Worm (Caenorhabditis elegans): ENCODE measurements around the gene K06A9.3.

The K06A9.3 gene

ce11 chrX:1491036-1491435 is 44.1 kb downstream of the K06A9.3 start:
- TF ChIP-seq T26A8.4 (GFP tag; IDR thresholded peaks at IDR 0.05) = no peak
- no peak for TF ChIP-seq F49E8.2 (tag; optimal IDR thresholded peaks at IDR 0.05; ENCODE audit: borderline replicate concordance)
- no peak for TF ChIP-seq unc-39 (tag; optimal IDR thresholded peaks at IDR 0.05)
- no peak for TF ChIP-seq lir-3 (tag; optimal IDR thresholded peaks at IDR 0.05)
- TF ChIP-seq madf-5 (GFP tag; IDR thresholded peaks at IDR 0.05) = no peak
- TF ChIP-seq ceh-82 (tag; optimal IDR thresholded peaks at IDR 0.05) = no peak
- TF ChIP-seq ces-1 (GFP tag; optimal IDR thresholded peaks at IDR 0.05) = no peak
- TF ChIP-seq tra-1 (GFP tag; IDR thresholded peaks at IDR 0.05) = no peak
- TF ChIP-seq daf-16 (GFP tag; optimal IDR thresholded peaks at IDR 0.05) = no peak
- TF ChIP-seq daf-16 (tag; optimal IDR thresholded peaks at IDR 0.05) = peak; percentile 8
- no peak for TF ChIP-seq nhr-76 (tag; optimal IDR thresholded peaks at IDR 0.05)
- no peak for TF ChIP-seq lin-15B (tag; optimal IDR thresholded peaks at IDR 0.05)
- peak; percentile 45; the same call in 1 of the 2 replicates for TF ChIP-seq egl-43 (GFP tag; IDR thresholded peaks at IDR 0.05)
- no peak for TF ChIP-seq duxl-1 (tag; optimal IDR thresholded peaks at IDR 0.05; ENCODE audit: poor library complexity)
- peak; percentile 77 for TF ChIP-seq aha-1 (tag)
- TF ChIP-seq spr-3 (GFP tag; optimal IDR thresholded peaks at IDR 0.05) = no peak
- TF ChIP-seq snpc-4 (tag; optimal IDR thresholded peaks at IDR 0.05) = no peak
- no peak for TF ChIP-seq zip-11 (GFP tag; IDR thresholded peaks at IDR 0.05)
- TF ChIP-seq saeg-2 (GFP tag; IDR thresholded peaks at IDR 0.05) = no peak
- TF ChIP-seq ctbp-1 (GFP tag; IDR thresholded peaks at IDR 0.05) = no peak

DNA sequence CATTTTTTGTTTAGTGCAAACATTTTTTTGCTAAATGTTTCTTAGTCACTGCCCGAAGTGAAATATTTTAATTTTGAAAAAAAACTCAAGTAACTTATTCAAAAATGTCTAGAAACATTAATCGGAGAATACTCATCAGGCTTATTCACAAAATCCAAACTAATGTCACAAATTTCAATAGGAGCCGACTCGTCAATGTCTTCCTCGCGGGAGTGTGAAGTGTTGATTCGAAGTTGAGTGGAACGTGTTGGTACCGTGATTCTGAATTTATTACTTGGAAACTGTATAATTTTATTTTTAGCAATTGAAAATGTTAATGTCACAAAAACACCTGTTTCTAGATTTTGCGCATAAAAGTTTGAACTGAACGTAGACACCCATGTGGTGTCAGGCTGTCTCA is 45.6 kb downstream of the K06A9.3 start:
- TF ChIP-seq unc-62 (GFP tag; optimal IDR thresholded peaks at IDR 0.05 in 1 of 2) (peak in 1 of 2 experiments; percentile 30), unc-62 (tag; optimal IDR thresholded peaks at IDR 0.05) (no peak), pha-4 (GFP tag; IDR thresholded peaks at IDR 0.05) (no peak), pha-4 (tag; optimal IDR thresholded peaks at IDR 0.05) (no peak), duxl-1 (tag; optimal IDR thresholded peaks at IDR 0.05; ENCODE audit: poor library complexity) (peak; percentile 61), F49E8.2 (tag; optimal IDR thresholded peaks at IDR 0.05; ENCODE audit: borderline replicate concordance) (no peak), zip-11 (GFP tag; IDR thresholded peaks at IDR 0.05) (no peak), F10B5.3 (tag; optimal IDR thresholded peaks at IDR 0.05) (no peak), rbr-2 (tag; optimal IDR thresholded peaks at IDR 0.05) (no peak), Y5F2A.4 (GFP tag; optimal IDR thresholded peaks at IDR 0.05) (no peak), daf-16 (GFP tag; optimal IDR thresholded peaks at IDR 0.05) (peak in 1 of 2 experiments; percentile 29), daf-16 (tag; optimal IDR thresholded peaks at IDR 0.05) (no peak), ceh-20 (GFP tag; IDR thresholded peaks at IDR 0.05) (no peak), aly-2 (tag; optimal IDR thresholded peaks at IDR 0.05) (no peak), jun-1 (tag; optimal IDR thresholded peaks at IDR 0.05) (no peak), tag-97 (GFP tag; IDR thresholded peaks at IDR 0.05) (no peak), fos-1 (tag; optimal IDR thresholded peaks at IDR 0.05) (no peak), gei-8 (GFP tag; optimal IDR thresholded peaks at IDR 0.05) (no peak)

ce11 chrX:1488775-1489174 is 46.4 kb downstream of the K06A9.3 start:
- TF ChIP-seq D1046.2 (GFP tag; IDR thresholded peaks at IDR 0.05) (0 out of 2 replicates have a peak, but pooled peaks have one; percentile 19), sdz-12 (GFP tag; optimal IDR thresholded peaks at IDR 0.05) (peak; percentile 19), vab-7 (GFP tag; IDR thresholded peaks at IDR 0.05) (peak; percentile 22; the same call in 1 of the 2 replicates), egl-43 (GFP tag; IDR thresholded peaks at IDR 0.05) (no peak), R02D3.7 (tag; optimal IDR thresholded peaks at IDR 0.05) (no peak), jun-1 (tag; optimal IDR thresholded peaks at IDR 0.05) (no peak), hlh-11 (tag; optimal IDR thresholded peaks at IDR 0.05) (no peak), aha-1 (tag) (no peak), arid-1 (GFP tag; conservative IDR thresholded peaks at IDR 0.05) (no peak), Y75B8A.6 (GFP tag; IDR thresholded peaks at IDR 0.05) (0 out of 2 replicates have a peak, but pooled peaks have one; percentile 25), dmd-9 (GFP tag; IDR thresholded peaks at IDR 0.05) (no peak), ceh-44 (GFP tag; IDR thresholded peaks at IDR 0.05) (no peak), ceh-28 (tag; optimal IDR thresholded peaks at IDR 0.05) (no peak), ceh-20 (GFP tag; IDR thresholded peaks at IDR 0.05) (no peak), nhr-28 (tag; optimal IDR thresholded peaks at IDR 0.05) (no peak), zip-2 (tag; optimal IDR thresholded peaks at IDR 0.05) (no peak), attf-4 (tag; optimal IDR thresholded peaks at IDR 0.05) (no peak), lim-7 (GFP tag; IDR thresholded peaks at IDR 0.05) (no peak)
